Fruit fly (Drosophila melanogaster) whole organism, prepupa: ENCODE data around the gene Ten-a.

Source experiments
- CG10631 ChIP-seq: fragments of 200-800 bp; sonication (Bioruptor generic); optimal IDR thresholded peaks from 2 replicates; lab custom pipeline; 2016; ENCODE audit warnings: missing biosample characterization, missing genetic modification characterization
- CG11762 ChIP-seq: fragments of 200-800 bp; sonication (Bioruptor generic); optimal IDR thresholded peaks from 3 replicates; lab custom pipeline; 2016; ENCODE audit warnings: missing biosample characterization, missing genetic modification characterization; ENCODE audit not compliant: insufficient read depth
- CG15336 ChIP-seq: fragments of 200-800 bp; sonication (Bioruptor generic); IDR thresholded peaks from 2 replicates; pipeline ENCODE4 v1.3.6; 2022; ENCODE audit warnings: missing biosample characterization, missing genetic modification characterization
- CG16779 ChIP-seq: fragments of 200-800 bp; sonication (Bioruptor generic); optimal IDR thresholded peaks from 3 replicates; lab custom pipeline; 2017; ENCODE audit warnings: missing biosample characterization, mild to moderate bottlenecking, missing genetic modification characterization
- CG3032 ChIP-seq: fragments of 200-800 bp; optimal IDR thresholded peaks from 2 replicates; lab custom pipeline; 2019; ENCODE audit warnings: missing biosample characterization, mild to moderate bottlenecking, missing genetic modification characterization, moderate library complexity
- CG31627 ChIP-seq: fragments of 200-800 bp; sonication (Bioruptor generic); optimal IDR thresholded peaks from 3 replicates; lab custom pipeline; 2016; ENCODE audit warnings: missing biosample characterization, missing genetic modification characterization
- CG32006 ChIP-seq: fragments of 200-800 bp; sonication (Bioruptor generic); optimal IDR thresholded peaks from 3 replicates; lab custom pipeline; 2017; ENCODE audit warnings: missing biosample characterization, mild to moderate bottlenecking, missing genetic modification characterization
- CG34406 ChIP-seq: fragments of 200-800 bp; sonication (Bioruptor generic); optimal IDR thresholded peaks from 3 replicates; lab custom pipeline; 2016; ENCODE audit warnings: missing biosample characterization, missing genetic modification characterization
- CG4318 ChIP-seq: fragments of 200-800 bp; sonication (Bioruptor generic); optimal IDR thresholded peaks from 3 replicates; lab custom pipeline; 2017; ENCODE audit warnings: missing biosample characterization, mild to moderate bottlenecking, missing genetic modification characterization
- CG6854 ChIP-seq: fragments of 200-800 bp; sonication (Bioruptor generic); optimal IDR thresholded peaks from 2 replicates; lab custom pipeline; 2017; ENCODE audit warnings: missing biosample characterization, mild to moderate bottlenecking, missing genetic modification characterization
- CG8119 ChIP-seq: fragments of 200-800 bp; sonication (Bioruptor generic); IDR thresholded peaks from 3 replicates; pipeline ENCODE4 v1.3.6; 2022; ENCODE audit warnings: missing biosample characterization, missing genetic modification characterization
- CG8632 ChIP-seq: fragments of 200-800 bp; sonication (Bioruptor generic); optimal IDR thresholded peaks from 3 replicates; lab custom pipeline; 2016; ENCODE audit warnings: missing biosample characterization, missing genetic modification characterization
- CG9139 ChIP-seq: fragments of 200-800 bp; sonication (Bioruptor generic); optimal IDR thresholded peaks from 3 replicates; lab custom pipeline; 2017; ENCODE audit warnings: missing biosample characterization, mild to moderate bottlenecking, missing genetic modification characterization
- Eip78C ChIP-seq: fragments of 200-800 bp; sonication (Bioruptor generic); peaks from one replicate; lab custom pipeline; 2016; ENCODE audit warnings: missing biosample characterization, missing genetic modification characterization
- Ets21C ChIP-seq: fragments of 200-800 bp; sonication (Bioruptor generic); optimal IDR thresholded peaks from 3 replicates; lab custom pipeline; 2016; ENCODE audit warnings: missing biosample characterization, missing genetic modification characterization
- Hr38 ChIP-seq: sonication (Bioruptor generic); optimal IDR thresholded peaks from 2 replicates; lab custom pipeline; 2016; ENCODE audit warnings: missing biosample characterization, missing genetic modification characterization
- Hr39 ChIP-seq: fragments of 200-800 bp; sonication (Bioruptor generic); optimal IDR thresholded peaks from 2 replicates; lab custom pipeline; 2016; ENCODE audit warnings: missing biosample characterization, missing genetic modification characterization
- Met ChIP-seq: fragments of 200-800 bp; sonication (Bioruptor generic); optimal IDR thresholded peaks from 3 replicates; lab custom pipeline; 2016; ENCODE audit warnings: missing biosample characterization, missing genetic modification characterization
- OdsH ChIP-seq: fragments of 200-800 bp; sonication (Bioruptor generic); optimal IDR thresholded peaks from 3 replicates; lab custom pipeline; 2016; ENCODE audit warnings: missing biosample characterization, missing genetic modification characterization
- Smox ChIP-seq: fragments of 200-800 bp; sonication (Bioruptor generic); optimal IDR thresholded peaks from 3 replicates; lab custom pipeline; 2016; ENCODE audit warnings: missing biosample characterization, missing genetic modification characterization
- Sox102F ChIP-seq: fragments of 200-800 bp; sonication (Bioruptor generic); optimal IDR thresholded peaks from 2 replicates; lab custom pipeline; 2016; ENCODE audit warnings: missing biosample characterization, mild to moderate bottlenecking, missing genetic modification characterization
- achi ChIP-seq: fragments of 200-800 bp; sonication (Bioruptor generic); optimal IDR thresholded peaks from 3 replicates; lab custom pipeline; 2016; ENCODE audit warnings: missing biosample characterization, missing genetic modification characterization
- acj6 ChIP-seq: fragments of 200-800 bp; sonication (Bioruptor generic); optimal IDR thresholded peaks from 3 replicates; lab custom pipeline; 2016; ENCODE audit warnings: missing biosample characterization, missing genetic modification characterization
- cyc ChIP-seq: fragments of 200-800 bp; sonication (Bioruptor generic); optimal IDR thresholded peaks from 3 replicates; lab custom pipeline; 2016; ENCODE audit warnings: missing biosample characterization, missing genetic modification characterization
- esn ChIP-seq: fragments of 200-800 bp; sonication (Bioruptor generic); optimal IDR thresholded peaks from 2 replicates; lab custom pipeline; 2016; ENCODE audit warnings: missing biosample characterization, mild to moderate bottlenecking, missing genetic modification characterization, moderate library complexity
- lz ChIP-seq: fragments of 200-800 bp; sonication (Bioruptor generic); optimal IDR thresholded peaks from 3 replicates; lab custom pipeline; 2016; ENCODE audit warnings: missing biosample characterization, missing genetic modification characterization
- net ChIP-seq: fragments of 200-800 bp; sonication (Bioruptor generic); optimal IDR thresholded peaks from 3 replicates; lab custom pipeline; 2016; ENCODE audit warnings: missing biosample characterization, missing genetic modification characterization
- pdm3 ChIP-seq: fragments of 200-800 bp; sonication (Bioruptor generic); optimal IDR thresholded peaks from 3 replicates; lab custom pipeline; 2016; ENCODE audit warnings: missing biosample characterization, missing genetic modification characterization
- spab ChIP-seq: fragments of 200-800 bp; sonication (Bioruptor generic); optimal IDR thresholded peaks from 2 replicates; lab custom pipeline; 2017; ENCODE audit warnings: missing biosample characterization, mild to moderate bottlenecking, missing genetic modification characterization, missing genetic modification reagents
- ss ChIP-seq, 2 experiments: fragments of 200-800 bp; sonication (Bioruptor generic); optimal IDR thresholded peaks; 2 replicates in 1 of 2; 3 replicates in 1 of 2; lab custom pipeline; 2017 to 2018; ENCODE audit warnings: mild to moderate bottlenecking in 2 of 2, missing biosample characterization in 2 of 2, missing genetic modification characterization in 2 of 2, moderate library complexity in 1 of 2
- svp ChIP-seq: fragments of 200-800 bp; sonication (Bioruptor generic); peaks from one replicate; lab custom pipeline; 2016; ENCODE audit warnings: missing biosample characterization, missing genetic modification characterization
- topi ChIP-seq: fragments of 200-800 bp; sonication (Bioruptor generic); optimal IDR thresholded peaks from 3 replicates; lab custom pipeline; 2016; ENCODE audit warnings: missing biosample characterization, missing genetic modification characterization
- vri ChIP-seq: fragments of 200-800 bp; sonication (Bioruptor generic); optimal IDR thresholded peaks from 3 replicates; lab custom pipeline; 2016; ENCODE audit warnings: missing biosample characterization, mild to moderate bottlenecking, missing genetic modification characterization

Ten-a gene

DNA sequence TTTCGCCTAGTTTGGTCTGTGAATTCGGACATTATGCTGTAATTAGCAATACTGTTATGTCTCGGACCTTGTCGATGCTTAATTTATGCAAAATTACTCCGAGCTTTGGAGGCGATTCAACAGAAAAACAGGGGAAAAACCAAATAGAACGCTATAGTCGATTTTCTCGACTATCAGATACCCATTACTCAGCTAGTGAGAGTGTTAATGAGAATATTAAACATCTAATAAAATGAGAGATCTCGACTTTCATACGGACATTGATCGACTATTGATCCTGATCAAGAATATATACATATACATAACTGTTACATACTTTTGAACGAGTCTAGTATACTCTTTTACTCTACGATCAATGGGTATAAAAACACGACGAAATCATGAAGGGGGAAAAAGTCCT, 205.3 kb downstream of the Ten-a start:
- no peak for TF ChIP-seq Ets21C (GFP tag; lab: Kevin White, UChicago)
- no peak for TF ChIP-seq CG8119 (GFP tag; lab: Robert Waterston, UW)
- TF ChIP-seq acj6 (GFP tag; lab: Kevin White, UChicago), result peak; percentile 17
- TF ChIP-seq cyc (GFP tag; lab: Kevin White, UChicago), result peak; percentile 3
- no peak for TF ChIP-seq net (GFP tag; lab: Kevin White, UChicago)
- peak; percentile 0 for TF ChIP-seq vri (GFP tag; lab: Kevin White, UChicago)
- peak; percentile 38 for TF ChIP-seq Met (GFP tag; lab: Kevin White, UChicago)
- no peak for TF ChIP-seq CG16779 (tag; lab: Kevin White, UChicago)
- TF ChIP-seq pdm3 (GFP tag; lab: Kevin White, UChicago), result peak; percentile 24
- peak; percentile 22 for TF ChIP-seq esn (GFP tag; lab: Kevin White, UChicago)
- TF ChIP-seq spab (GFP tag; lab: Kevin White, UChicago), result no peak
- no peak for TF ChIP-seq CG32006 (GFP tag; lab: Kevin White, UChicago)
- peak; percentile 19 for TF ChIP-seq CG31627 (GFP tag; lab: Kevin White, UChicago)
- no peak for TF ChIP-seq Hr38
- peak; percentile 50 for TF ChIP-seq Smox
- TF ChIP-seq Sox102F (GFP tag; lab: Kevin White, UChicago), result peak; percentile 12
- TF ChIP-seq CG34406 (GFP tag; lab: Kevin White, UChicago), result no peak
- TF ChIP-seq topi (GFP tag; lab: Kevin White, UChicago), result peak; percentile 7
- peak; percentile 51 for TF ChIP-seq svp (GFP tag; lab: Kevin White, UChicago)
- TF ChIP-seq CG10631, result peak; percentile 7
- TF ChIP-seq CG4318 (GFP tag; lab: Kevin White, UChicago), result no peak
- peak; percentile 20 for TF ChIP-seq lz (GFP tag; lab: Kevin White, UChicago)
- TF ChIP-seq CG8632 (GFP tag; lab: Kevin White, UChicago), result no peak
- peak; percentile 7 for TF ChIP-seq achi (GFP tag; lab: Kevin White, UChicago)
- TF ChIP-seq Eip78C (GFP tag; lab: Kevin White, UChicago), result peak; percentile 66
- no peak for TF ChIP-seq CG9139 (GFP tag; lab: Kevin White, UChicago)
- TF ChIP-seq Hr39 (GFP tag; lab: Kevin White, UChicago), result peak; percentile 30
- no peak for TF ChIP-seq CG11762 (GFP tag; lab: Kevin White, UChicago)

DNA sequence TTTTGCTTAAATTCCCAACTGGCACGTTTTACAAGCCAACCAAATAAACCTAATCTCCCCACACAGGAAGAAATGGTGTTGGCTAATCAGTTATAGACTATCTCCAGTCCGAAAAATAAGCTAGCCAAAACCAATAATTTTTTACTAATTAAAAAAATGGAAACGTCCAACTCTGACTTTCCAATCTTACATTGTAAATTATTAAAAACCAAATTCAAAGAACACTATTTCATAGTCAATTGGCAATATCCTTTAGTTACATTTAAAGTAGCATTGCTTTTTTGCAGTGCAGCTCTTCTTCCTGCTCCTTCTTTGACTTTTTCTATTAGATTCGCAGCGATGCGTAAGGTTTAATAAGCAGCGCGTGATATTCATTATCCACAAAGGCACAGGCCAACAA, 215.4 kb downstream of the Ten-a start:
- TF ChIP-seq CG6854 (no peak), Ets21C (GFP tag; lab: Kevin White, UChicago) (no peak), pdm3 (GFP tag; lab: Kevin White, UChicago) (no peak), CG3032 (no peak), CG11762 (GFP tag; lab: Kevin White, UChicago) (no peak), spab (GFP tag; lab: Kevin White, UChicago) (no peak)

DNA sequence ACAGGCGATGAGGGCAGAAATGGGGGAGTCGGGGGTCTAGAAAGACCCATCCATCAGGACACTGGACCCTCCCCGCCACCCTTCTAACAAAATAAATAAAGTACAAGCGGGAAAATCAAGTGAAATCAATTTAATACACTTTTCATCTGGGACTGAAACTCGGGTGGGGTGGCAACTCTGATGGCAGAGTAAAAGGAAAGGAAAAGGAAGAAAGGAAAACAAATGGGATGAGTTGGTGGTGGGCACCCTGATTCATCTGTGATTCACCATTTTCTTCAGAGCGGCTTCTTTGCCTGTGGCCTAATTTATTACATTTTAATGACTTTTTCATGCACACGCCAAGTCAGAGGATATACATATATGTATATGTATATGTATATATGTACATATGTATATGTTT, 215.9 kb downstream of the Ten-a start:
- no peak for TF ChIP-seq CG6854
- no peak for TF ChIP-seq Hr39 (GFP tag; lab: Kevin White, UChicago)
- no peak for TF ChIP-seq CG4318 (GFP tag; lab: Kevin White, UChicago)
- no peak for TF ChIP-seq Smox
- no peak for TF ChIP-seq OdsH (GFP tag; lab: Kevin White, UChicago)
- no peak for TF ChIP-seq Ets21C (GFP tag; lab: Kevin White, UChicago)
- no peak for TF ChIP-seq CG10631
- TF ChIP-seq net (GFP tag; lab: Kevin White, UChicago), result no peak
- no peak for TF ChIP-seq esn (GFP tag; lab: Kevin White, UChicago)
- TF ChIP-seq Met (GFP tag; lab: Kevin White, UChicago), result no peak
- TF ChIP-seq Hr38, result no peak
- TF ChIP-seq CG15336 (GFP tag; lab: Robert Waterston, UW), result no peak

DNA sequence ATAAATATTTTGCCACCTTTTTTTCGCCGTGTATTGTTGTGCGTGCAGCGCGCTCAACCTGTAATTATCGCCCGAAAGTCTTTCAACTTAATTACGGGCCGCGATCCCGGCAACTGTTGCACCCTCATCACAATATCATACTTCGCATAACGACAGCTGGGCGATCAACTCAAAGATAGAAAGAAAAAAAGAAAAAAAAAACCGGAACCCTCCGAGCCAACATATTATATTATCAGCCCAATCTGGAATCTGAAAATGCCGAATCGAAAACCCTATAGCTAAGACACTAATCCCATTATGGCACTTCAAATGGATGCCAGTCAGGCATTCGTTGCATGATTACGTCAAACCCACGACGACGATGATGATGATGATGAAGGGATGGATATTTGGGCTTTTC, 217.3 kb downstream of the Ten-a start:
- TF ChIP-seq ss (GFP tag; optimal IDR thresholded peaks at IDR 0.05; lab: Kevin White, UChicago) (peak in 1 of 2 experiments; percentile 5), CG11762 (GFP tag; lab: Kevin White, UChicago) (no peak)
